Worm (Caenorhabditis elegans): ENCODE results near the gene F47C12.13.

The F47C12.13 gene

ce11 chrIV:4028177-4028576 lies 34.0 kb upstream of the F47C12.13 start (continued):
- TF ChIP-seq F57C9.4 (tag; optimal IDR thresholded peaks at IDR 0.05), result no peak
- 0 out of 2 replicates have a peak, but pooled peaks have one; percentile 62 for TF ChIP-seq ztf-28 (GFP tag; IDR thresholded peaks at IDR 0.05)
- TF ChIP-seq Y56A3A.18 (GFP tag; IDR thresholded peaks at IDR 0.05), result no peak; the same call in 1 of the 2 replicates
- no peak for TF ChIP-seq ztf-25 (GFP tag; IDR thresholded peaks at IDR 0.05)
- no peak for TF ChIP-seq ztf-3 (GFP tag; optimal IDR thresholded peaks at IDR 0.05)
- TF ChIP-seq hlh-12 (tag; optimal IDR thresholded peaks at IDR 0.05), result no peak
- no peak for TF ChIP-seq F55B11.4 (tag; optimal IDR thresholded peaks at IDR 0.05; ENCODE audit: borderline replicate concordance, insufficient read depth)
- no peak for TF ChIP-seq egl-18 (GFP tag; IDR thresholded peaks at IDR 0.05)
- TF ChIP-seq dpff-1 (tag; optimal IDR thresholded peaks at IDR 0.05), result peak; percentile 23
- 0 out of 2 replicates have a peak, but pooled peaks have one; percentile 23 for TF ChIP-seq pbrm-1 (GFP tag; IDR thresholded peaks at IDR 0.05)
- no peak for TF ChIP-seq attf-6 (GFP tag; IDR thresholded peaks at IDR 0.05)
- no peak for TF ChIP-seq efl-1 (GFP tag; optimal IDR thresholded peaks at IDR 0.05)
- TF ChIP-seq snpc-3.4 (tag; optimal IDR thresholded peaks at IDR 0.05), result no peak
- TF ChIP-seq fkh-3 (tag; optimal IDR thresholded peaks at IDR 0.05), result no peak
- TF ChIP-seq T26A5.8 (tag; optimal IDR thresholded peaks at IDR 0.05), result no peak
- no peak for TF ChIP-seq nfya-1 (tag; optimal IDR thresholded peaks at IDR 0.05; ENCODE audit: borderline replicate concordance, insufficient read depth)
- peak; percentile 15; the same call in 1 of the 2 replicates for TF ChIP-seq nfyb-1 (GFP tag; IDR thresholded peaks at IDR 0.05)
- TF ChIP-seq let-526 (GFP tag; IDR thresholded peaks at IDR 0.05), result 0 out of 2 replicates have a peak, but pooled peaks have one; percentile 44
- TF ChIP-seq hmg-1.2 (GFP tag; IDR thresholded peaks at IDR 0.05), result peak; percentile 32; the same call in 1 of the 2 replicates
- no peak for TF ChIP-seq nhr-90 (tag; optimal IDR thresholded peaks at IDR 0.05)
- peak; percentile 91 for TF ChIP-seq egl-44 (GFP tag; IDR thresholded peaks at IDR 0.05)
- 0 out of 2 replicates have a peak, but pooled peaks have one; percentile 48 for TF ChIP-seq Y53G8AR.9 (GFP tag; conservative IDR thresholded peaks at IDR 0.05)
- TF ChIP-seq nfya-2 (GFP tag; IDR thresholded peaks at IDR 0.05), result no peak
- peak; percentile 94 for TF ChIP-seq nhr-80 (tag; optimal IDR thresholded peaks at IDR 0.05)
- TF ChIP-seq mes-4 (tag; optimal IDR thresholded peaks at IDR 0.05), result no peak
- TF ChIP-seq let-607 (tag; optimal IDR thresholded peaks at IDR 0.05), result peak in 1 of 2 experiments; percentile 53
- no peak for TF ChIP-seq ceh-40 (GFP tag; IDR thresholded peaks at IDR 0.05)
- no peak for TF ChIP-seq tbx-9 (tag; optimal IDR thresholded peaks at IDR 0.05; ENCODE audit: borderline replicate concordance)
- TF ChIP-seq ztf-22 (GFP tag; optimal IDR thresholded peaks at IDR 0.05), result no peak
- TF ChIP-seq B0261.1 (tag; optimal IDR thresholded peaks at IDR 0.05), result no peak
- no peak for TF ChIP-seq Y95B8A.8 (GFP tag; IDR thresholded peaks at IDR 0.05)
- no peak for TF ChIP-seq bed-2 (GFP tag; IDR thresholded peaks at IDR 0.05)
- peak; percentile 56 for TF ChIP-seq ceh-27 (GFP tag; optimal IDR thresholded peaks at IDR 0.05)
- no peak for TF ChIP-seq B0035.1 (tag; optimal IDR thresholded peaks at IDR 0.05)
- no peak for TF ChIP-seq rec-8 (tag; optimal IDR thresholded peaks at IDR 0.05)
- TF ChIP-seq C06A6.2 (GFP tag; conservative IDR thresholded peaks at IDR 0.05), result no peak
- TF ChIP-seq F37B4.10 (GFP tag; IDR thresholded peaks at IDR 0.05), result no peak
- no peak for TF ChIP-seq madf-8 (GFP tag; conservative IDR thresholded peaks at IDR 0.05)
- no peak for TF ChIP-seq F33H1.4 (GFP tag; IDR thresholded peaks at IDR 0.05)
- no peak for TF ChIP-seq rpc-1 (optimal IDR thresholded peaks at IDR 0.05)
- no peak for TF ChIP-seq rpc-1 (tag; optimal IDR thresholded peaks at IDR 0.05)
- TF ChIP-seq ztf-18 (tag; optimal IDR thresholded peaks at IDR 0.05), result no peak
- TF ChIP-seq nhr-27 (tag; optimal IDR thresholded peaks at IDR 0.05), result no peak
- TF ChIP-seq lir-1 (GFP tag; conservative IDR thresholded peaks at IDR 0.05), result peak; percentile 30; the same call in 1 of the 2 replicates
- TF ChIP-seq snpc-4 (GFP tag; optimal IDR thresholded peaks at IDR 0.05), result no peak
- peak in 3 of 4 experiments; percentile 48 to 66 (median 57) for TF ChIP-seq snpc-4 (tag; optimal IDR thresholded peaks at IDR 0.05)
- TF ChIP-seq Y79H2A.3 (GFP tag; conservative IDR thresholded peaks at IDR 0.05), result no peak
- peak; percentile 51 for TF ChIP-seq atf-7 (tag; optimal IDR thresholded peaks at IDR 0.05)
- TF ChIP-seq F52B5.7 (tag; optimal IDR thresholded peaks at IDR 0.05), result peak; percentile 15
